Worm (Caenorhabditis elegans) whole organism, L1 larva: Measurements from ENCODE around the gene lmtr-3.

Source experiments
- C16A3.4 ChIP-seq: fragments of 150-350 bp; optimal IDR thresholded peaks from 2 replicates; lab custom pipeline; 2014; ENCODE audit warnings: missing biosample characterization, missing genetic modification characterization
- C34B4.2 ChIP-seq: sonication (generic microtip); optimal IDR thresholded peaks from 2 replicates; lab custom pipeline; 2017; ENCODE audit warnings: mild to moderate bottlenecking, missing genetic modification characterization, missing compliant biosample characterization
- F16B12.6 ChIP-seq: fragments of 150-350 bp; optimal IDR thresholded peaks from 2 replicates; lab custom pipeline; 2014; ENCODE audit warnings: missing biosample characterization, missing genetic modification characterization
- alr-1 ChIP-seq: fragments of 200-800 bp; sonication (Bioruptor generic); optimal IDR thresholded peaks from 2 replicates; lab custom pipeline; 2018; ENCODE audit warnings: borderline replicate concordance, mild to moderate bottlenecking, missing genetic modification characterization, missing compliant biosample characterization
- ama-1 ChIP-seq: fragments of 150-350 bp; optimal IDR thresholded peaks from 2 replicates; lab custom pipeline; 2014
- blmp-1 ChIP-seq: fragments of 150-350 bp; optimal IDR thresholded peaks from 2 replicates; lab custom pipeline; 2014; ENCODE audit warnings: missing biosample characterization, missing genetic modification characterization
- dsc-1 ChIP-seq: sonication (generic microtip); optimal IDR thresholded peaks from 2 replicates; lab custom pipeline; 2016; ENCODE audit warnings: mild to moderate bottlenecking, missing genetic modification characterization, missing compliant biosample characterization
- efl-1 ChIP-seq, 4 experiments: fragments of 150-350 bp; optimal IDR thresholded peaks in 3 of 4; peaks in 1 of 4; 1 replicate in 1 of 4; 2 replicates in 3 of 4; lab custom pipeline; 2014; ENCODE audit warnings: missing biosample characterization in 2 of 4, missing genetic modification characterization in 2 of 4, missing genetic modification reagents in 2 of 4
- efl-3 ChIP-seq: fragments of 200-800 bp; sonication (Bioruptor generic); optimal IDR thresholded peaks from 2 replicates; lab custom pipeline; 2018; ENCODE audit warnings: mild to moderate bottlenecking, missing genetic modification characterization, missing compliant biosample characterization
- egl-13 ChIP-seq: sonication (generic microtip); optimal IDR thresholded peaks from 2 replicates; lab custom pipeline; 2016; ENCODE audit warnings: missing genotype, missing genetic modification reagents, missing genetic modification characterization, missing compliant biosample characterization
- elt-2 ChIP-seq: sonication (generic microtip); optimal IDR thresholded peaks from 2 replicates; lab custom pipeline; 2016; ENCODE audit warnings: missing genetic modification characterization, mild to moderate bottlenecking, inconsistent platforms, missing compliant biosample characterization, missing genetic modification reagents
- ets-5 ChIP-seq: fragments of 200-800 bp; sonication (Bioruptor generic); IDR thresholded peaks from 2 replicates; pipeline ENCODE4 v1.3.6; 2022; ENCODE audit warnings: missing genetic modification characterization, missing compliant biosample characterization
- fkh-10 ChIP-seq: sonication (generic microtip); optimal IDR thresholded peaks from 2 replicates; lab custom pipeline; 2017; ENCODE audit warnings: missing biosample characterization, missing genetic modification reagents, missing genetic modification characterization
- fos-1 ChIP-seq: fragments of 150-350 bp; optimal IDR thresholded peaks from 2 replicates; lab custom pipeline; 2014; ENCODE audit warnings: missing biosample characterization, missing genetic modification characterization
- hlh-17 ChIP-seq: fragments of 200-800 bp; sonication (Bioruptor generic); optimal IDR thresholded peaks from 2 replicates; lab custom pipeline; 2018; ENCODE audit warnings: missing genetic modification characterization, mild to moderate bottlenecking, missing compliant biosample characterization, moderate library complexity, borderline replicate concordance
- isw-1 ChIP-seq: fragments of 200-800 bp; sonication (Bioruptor generic); IDR thresholded peaks from 2 replicates; pipeline ENCODE4 v1.3.6; 2022; ENCODE audit warnings: missing genetic modification characterization, missing compliant biosample characterization
- jun-1 ChIP-seq: fragments of 150-350 bp; optimal IDR thresholded peaks from 2 replicates; lab custom pipeline; 2014; ENCODE audit warnings: missing biosample characterization, missing genetic modification reagents, missing genetic modification characterization
- lin-13 ChIP-seq: fragments of 150-350 bp; optimal IDR thresholded peaks from 2 replicates; lab custom pipeline; 2014; ENCODE audit warnings: missing biosample characterization, missing genetic modification reagents, missing genetic modification characterization
- lin-14 ChIP-seq: fragments of 200-800 bp; sonication (Bioruptor generic); optimal IDR thresholded peaks from 2 replicates; lab custom pipeline; 2018; ENCODE audit warnings: mild to moderate bottlenecking, missing genetic modification characterization, moderate library complexity, missing compliant biosample characterization
- lin-35 ChIP-seq, 2 experiments: fragments of 150-350 bp; optimal IDR thresholded peaks; 2 replicates each; lab custom pipeline; 2014; ENCODE audit warnings: missing biosample characterization in 2 of 2, missing genetic modification characterization in 2 of 2, missing genetic modification reagents in 2 of 2
- mab-9 ChIP-seq: fragments of 200-800 bp; sonication (Bioruptor generic); IDR thresholded peaks from 2 replicates; pipeline ENCODE4 v1.3.6; 2022; ENCODE audit warnings: missing genetic modification reagents, missing genetic modification characterization, missing compliant biosample characterization
- mep-1 ChIP-seq: fragments of 150-350 bp; optimal IDR thresholded peaks from 2 replicates; lab custom pipeline; 2014; ENCODE audit warnings: missing biosample characterization, missing genetic modification characterization
- nhr-12 ChIP-seq: sonication (generic microtip); optimal IDR thresholded peaks from 2 replicates; lab custom pipeline; 2017; ENCODE audit warnings: missing biosample characterization, missing genetic modification characterization
- nhr-20 ChIP-seq: sonication (generic microtip); optimal IDR thresholded peaks from 2 replicates; lab custom pipeline; 2016; ENCODE audit warnings: mild to moderate bottlenecking, missing genetic modification characterization, missing compliant biosample characterization
- nhr-28 ChIP-seq: fragments of 150-350 bp; optimal IDR thresholded peaks from 2 replicates; lab custom pipeline; 2014; ENCODE audit warnings: missing biosample characterization, missing genetic modification characterization
- nhr-47 ChIP-seq: sonication (generic microtip); optimal IDR thresholded peaks from 2 replicates; lab custom pipeline; 2016; ENCODE audit warnings: mild to moderate bottlenecking, missing genetic modification characterization, moderate library complexity, missing compliant biosample characterization
- nhr-71 ChIP-seq: sonication (generic microtip); optimal IDR thresholded peaks from 2 replicates; lab custom pipeline; 2016; ENCODE audit warnings: mild to moderate bottlenecking, missing genetic modification characterization, moderate library complexity, missing compliant biosample characterization
- nhr-85 ChIP-seq: sonication (generic microtip); peaks from one replicate; lab custom pipeline; 2016; ENCODE audit warnings: missing genetic modification characterization, inconsistent platforms, missing compliant biosample characterization
- nhr-90 ChIP-seq: sonication (generic microtip); optimal IDR thresholded peaks from 2 replicates; lab custom pipeline; 2016; ENCODE audit warnings: mild to moderate bottlenecking, missing genetic modification characterization, missing compliant biosample characterization; ENCODE audit not compliant: poor library complexity
- pax-3 ChIP-seq: fragments of 200-800 bp; sonication (Bioruptor generic); optimal IDR thresholded peaks from 2 replicates; lab custom pipeline; 2018; ENCODE audit warnings: mild to moderate bottlenecking, missing genetic modification characterization, moderate library complexity, missing compliant biosample characterization
- rnt-1 ChIP-seq: sonication (generic microtip); optimal IDR thresholded peaks from 2 replicates; lab custom pipeline; 2016; ENCODE audit warnings: mild to moderate bottlenecking, missing genetic modification characterization, moderate library complexity, missing compliant biosample characterization
- skn-1 ChIP-seq: fragments of 150-350 bp; optimal IDR thresholded peaks from 2 replicates; lab custom pipeline; 2014; ENCODE audit warnings: missing biosample characterization, missing genetic modification characterization
- snpc-4 ChIP-seq: fragments of 150-350 bp; optimal IDR thresholded peaks from 2 replicates; lab custom pipeline; 2014; ENCODE audit warnings: missing biosample characterization, missing genetic modification characterization
- sox-4 ChIP-seq: sonication (generic microtip); optimal IDR thresholded peaks from 2 replicates; lab custom pipeline; 2016; ENCODE audit warnings: missing genetic modification characterization, missing compliant biosample characterization
- tbx-2 ChIP-seq: sonication (generic microtip); optimal IDR thresholded peaks from 2 replicates; lab custom pipeline; 2016; ENCODE audit warnings: missing genetic modification characterization, missing compliant biosample characterization
- unc-62 ChIP-seq: fragments of 150-350 bp; optimal IDR thresholded peaks from 2 replicates; lab custom pipeline; 2014; ENCODE audit warnings: missing biosample characterization, missing genetic modification reagents, missing genetic modification characterization
- vab-15 ChIP-seq: sonication (generic microtip); optimal IDR thresholded peaks from 2 replicates; lab custom pipeline; 2017; ENCODE audit warnings: missing genotype, mild to moderate bottlenecking, missing genetic modification characterization, missing compliant biosample characterization
- zag-1 ChIP-seq: fragments of 150-350 bp; optimal IDR thresholded peaks from 2 replicates; lab custom pipeline; 2014; ENCODE audit warnings: missing biosample characterization, missing genetic modification characterization
- ztf-11 ChIP-seq, 2 experiments: sonication (generic microtip); optimal IDR thresholded peaks; 2 replicates each; lab custom pipeline; 2016 to 2017; ENCODE audit warnings: missing genetic modification characterization in 2 of 2, missing biosample characterization in 1 of 2, missing compliant biosample characterization in 1 of 2
- ztf-4 ChIP-seq: fragments of 150-350 bp; optimal IDR thresholded peaks from 2 replicates; lab custom pipeline; 2014; ENCODE audit warnings: missing biosample characterization, missing genetic modification characterization

The lmtr-3 gene

DNA sequence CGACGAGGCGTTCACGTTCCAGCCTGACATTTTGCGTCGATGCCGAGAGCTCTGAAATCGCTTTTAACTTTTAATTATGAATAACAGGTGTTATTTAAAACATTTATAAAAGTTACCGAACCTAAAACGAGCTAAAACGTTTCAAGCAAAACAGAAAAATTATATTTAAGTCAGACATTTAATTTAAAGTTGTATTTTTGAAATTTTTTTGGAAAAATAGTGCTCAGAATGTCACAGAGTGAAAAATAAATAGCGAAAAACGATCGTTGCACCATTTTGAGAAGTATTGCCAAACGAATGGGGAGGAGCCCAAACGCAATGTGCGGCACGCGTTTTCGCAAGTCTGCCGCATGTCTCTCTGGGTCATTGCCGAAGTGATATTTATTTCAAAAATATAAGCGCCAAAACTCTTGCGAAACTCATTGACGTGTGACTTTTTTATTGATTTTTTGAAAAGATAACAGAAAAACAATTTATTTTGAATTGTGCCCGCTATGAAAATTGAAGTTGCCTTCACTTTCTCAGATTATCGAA lies 10.9 kb upstream of the lmtr-3 start, which contains the start of gene erfa-3 (continued):
- TF ChIP-seq hlh-17 (no peak), efl-3 (GFP tag; lab: Kevin White, UChicago) (no peak), C16A3.4 (tag; lab: Kevin White, UChicago) (peak; percentile 67), nhr-28 (tag; lab: Kevin White, UChicago) (no peak), pax-3 (tag; lab: Kevin White, UChicago) (no peak), C34B4.2 (tag; lab: Kevin White, UChicago) (no peak), zag-1 (tag; lab: Kevin White, UChicago) (no peak), lin-13 (GFP tag; lab: Kevin White, UChicago) (no peak), dsc-1 (tag; lab: Kevin White, UChicago) (peak; percentile 68), nhr-85 (tag; lab: Kevin White, UChicago) (peak; percentile 76), fkh-10 (GFP tag; lab: Kevin White, UChicago) (no peak), sox-4 (tag; lab: Kevin White, UChicago) (peak; percentile 34), F16B12.6 (tag; lab: Kevin White, UChicago) (no peak), nhr-71 (tag; lab: Kevin White, UChicago) (peak; percentile 70)

DNA sequence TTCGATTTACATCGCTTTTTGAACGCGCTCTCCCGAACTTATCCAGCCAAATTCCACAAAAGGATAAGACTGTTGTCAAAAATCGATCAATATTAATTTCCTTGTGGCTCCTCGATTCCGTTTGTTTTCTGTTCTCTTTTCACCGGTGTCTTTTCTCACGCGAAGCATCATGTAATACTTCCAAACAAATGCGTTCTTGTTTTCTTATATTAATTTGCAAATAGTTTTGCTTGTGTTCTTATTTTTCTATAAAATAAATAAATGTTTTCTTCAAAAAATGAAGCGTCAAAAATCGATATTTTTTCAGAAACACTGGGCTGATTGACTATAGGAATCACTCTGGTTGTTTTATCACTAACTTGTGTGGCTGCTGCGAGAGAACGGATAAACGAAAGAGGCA lies 10.4 kb upstream of the lmtr-3 start, which contains the start of gene math-33:
math-33 (plus strand) TSS at position 301 of the 400 bp plus-strand sequence.
- TF ChIP-seq rnt-1 (tag; lab: Kevin White, UChicago) = no peak
- TF ChIP-seq lin-14 (GFP tag; lab: Kevin White, UChicago) = no peak
- TF ChIP-seq mep-1 (tag; lab: Kevin White, UChicago) = no peak
- TF ChIP-seq ztf-11 (tag; optimal IDR thresholded peaks at IDR 0.05; lab: Kevin White, UChicago) = no peak
- no peak for TF ChIP-seq C34B4.2 (tag; lab: Kevin White, UChicago)
- TF ChIP-seq efl-3 (GFP tag; lab: Kevin White, UChicago) = no peak
- no peak for TF ChIP-seq skn-1 (tag; lab: Kevin White, UChicago)
- TF ChIP-seq tbx-2 (tag; lab: Kevin White, UChicago) = no peak
- no peak for TF ChIP-seq egl-13
- no peak for TF ChIP-seq unc-62
- TF ChIP-seq fos-1 (tag; lab: Kevin White, UChicago) = no peak
- no peak for TF ChIP-seq alr-1

DNA sequence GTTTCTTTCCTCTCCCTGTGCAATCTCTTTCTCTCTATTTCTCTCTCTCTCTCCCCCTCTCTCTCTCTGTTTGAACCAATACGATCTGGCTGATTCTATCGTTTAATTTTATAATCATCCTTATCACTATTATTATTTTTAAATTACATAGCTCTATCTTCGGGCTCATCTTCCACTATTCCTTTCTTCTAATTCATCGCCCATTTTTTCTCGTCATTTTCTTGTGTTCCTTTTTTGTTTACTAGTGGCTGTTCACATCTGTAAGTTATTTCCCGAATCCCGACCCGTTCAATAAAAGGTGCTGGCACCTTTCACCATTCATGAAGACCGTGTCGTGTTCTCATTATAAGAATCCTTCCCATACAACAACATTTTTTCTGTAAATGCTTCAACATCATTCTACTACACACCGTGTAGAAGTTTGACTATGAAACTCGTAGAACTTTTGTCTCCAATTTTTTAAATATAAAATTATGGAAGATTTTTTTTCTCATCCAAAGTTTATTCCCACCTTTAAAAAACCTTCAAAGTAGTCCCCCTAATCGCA lies 5.7 kb upstream of the lmtr-3 start:
- TF ChIP-seq ztf-11 (tag; optimal IDR thresholded peaks at IDR 0.05; lab: Kevin White, UChicago) (peak in 1 of 2 experiments; percentile 3), nhr-12 (tag; lab: Kevin White, UChicago) (no peak), isw-1 (GFP tag; lab: Robert Waterston, UW) (no peak), jun-1 (no peak), blmp-1 (tag; lab: Kevin White, UChicago) (no peak), hlh-17 (no peak), nhr-90 (tag; lab: Kevin White, UChicago) (peak; percentile 61), ets-5 (GFP tag; lab: Robert Waterston, UW) (no peak), nhr-20 (tag; lab: Kevin White, UChicago) (peak; percentile 16), nhr-47 (tag; lab: Kevin White, UChicago) (peak; percentile 15), efl-1 (optimal IDR thresholded peaks at IDR 0.05; lab: Kevin White, UChicago) (peak in 1 of 2 experiments; percentile 15), efl-1 (GFP tag; optimal IDR thresholded peaks at IDR 0.05 in 1 of 2; lab: Kevin White, UChicago) (peak in 1 of 2 experiments; percentile 71), elt-2 (tag; lab: Kevin White, UChicago) (no peak), vab-15 (tag; lab: Kevin White, UChicago) (no peak), mab-9 (GFP tag; lab: Robert Waterston, UW) (no peak), lin-35 (GFP tag; optimal IDR thresholded peaks at IDR 0.05; lab: Kevin White, UChicago) (peak in 1 of 2 experiments; percentile 11), ztf-4 (tag; lab: Kevin White, UChicago) (peak; percentile 60), snpc-4 (tag; lab: Kevin White, UChicago) (no peak), nhr-71 (tag; lab: Kevin White, UChicago) (peak; percentile 56), ama-1 (lab: Kevin White, UChicago) (peak; percentile 20)
